Worm (Caenorhabditis elegans) whole organism, L1 larva: ENCODE measurements around the gene H14E04.2.
A peak's percentile ranks its signal among the peaks of the same experiment; 100 is the strongest.

ENCODE experiments used
- C16A3.4 ChIP-seq: fragments of 150-350 bp; optimal IDR thresholded peaks from 2 replicates; lab custom pipeline; 2014; ENCODE audit warnings: missing biosample characterization, missing genetic modification characterization
- F16B12.6 ChIP-seq: fragments of 150-350 bp; optimal IDR thresholded peaks from 2 replicates; lab custom pipeline; 2014; ENCODE audit warnings: missing biosample characterization, missing genetic modification characterization
- alr-1 ChIP-seq: fragments of 200-800 bp; sonication (Bioruptor generic); optimal IDR thresholded peaks from 2 replicates; lab custom pipeline; 2018; ENCODE audit warnings: borderline replicate concordance, mild to moderate bottlenecking, missing genetic modification characterization, missing compliant biosample characterization
- ceh-82 ChIP-seq, 3 experiments: fragments of 150-350 bp in 1 of 3; sonication (generic microtip) in 2 of 3; optimal IDR thresholded peaks; 2 replicates each; lab custom pipeline; 2014 to 2017; ENCODE audit warnings: missing biosample characterization in 3 of 3, missing genetic modification characterization in 3 of 3
- dpl-1 ChIP-seq, 3 experiments: fragments of 150-350 bp in 2 of 3; sonication (generic microtip) in 1 of 3; optimal IDR thresholded peaks; 2 replicates each; lab custom pipeline; 2014 to 2017; ENCODE audit warnings: missing biosample characterization in 3 of 3, missing genetic modification characterization in 3 of 3, missing genetic modification reagents in 3 of 3
- dsc-1 ChIP-seq: sonication (generic microtip); optimal IDR thresholded peaks from 2 replicates; lab custom pipeline; 2016; ENCODE audit warnings: mild to moderate bottlenecking, missing genetic modification characterization, missing compliant biosample characterization
- efl-1 ChIP-seq, 4 experiments: fragments of 150-350 bp; optimal IDR thresholded peaks in 3 of 4; peaks in 1 of 4; 1 replicate in 1 of 4; 2 replicates in 3 of 4; lab custom pipeline; 2014; ENCODE audit warnings: missing biosample characterization in 2 of 4, missing genetic modification characterization in 2 of 4, missing genetic modification reagents in 2 of 4
- egl-27 ChIP-seq, 2 experiments: fragments of 150-350 bp in 1 of 2; sonication (generic microtip); optimal IDR thresholded peaks; 3 replicates each; lab custom pipeline; 2017 to 2018; ENCODE audit warnings: missing biosample characterization in 2 of 2, missing genetic modification characterization in 2 of 2, missing genetic modification reagents in 2 of 2
- fkh-8 ChIP-seq: sonication (generic microtip); optimal IDR thresholded peaks from 2 replicates; lab custom pipeline; 2016; ENCODE audit warnings: mild to moderate bottlenecking, missing genetic modification characterization, missing compliant biosample characterization
- hlh-17 ChIP-seq: fragments of 200-800 bp; sonication (Bioruptor generic); optimal IDR thresholded peaks from 2 replicates; lab custom pipeline; 2018; ENCODE audit warnings: missing genetic modification characterization, mild to moderate bottlenecking, missing compliant biosample characterization, moderate library complexity, borderline replicate concordance
- hlh-4 ChIP-seq: sonication (generic microtip); optimal IDR thresholded peaks from 2 replicates; lab custom pipeline; 2016; ENCODE audit warnings: mild to moderate bottlenecking, missing genetic modification characterization, missing compliant biosample characterization
- hpl-2 ChIP-seq: fragments of 150-350 bp; optimal IDR thresholded peaks from 2 replicates; lab custom pipeline; 2014; ENCODE audit warnings: missing biosample characterization, missing genetic modification reagents, missing genetic modification characterization
- isw-1 ChIP-seq: fragments of 200-800 bp; sonication (Bioruptor generic); IDR thresholded peaks from 2 replicates; pipeline ENCODE4 v1.3.6; 2022; ENCODE audit warnings: missing genetic modification characterization, missing compliant biosample characterization
- lin-39 ChIP-seq: fragments of 150-350 bp; optimal IDR thresholded peaks from 2 replicates; lab custom pipeline; 2014; ENCODE audit warnings: missing biosample characterization, missing genetic modification reagents, missing genetic modification characterization
- lsy-2 ChIP-seq, 2 experiments: fragments of 150-350 bp; optimal IDR thresholded peaks; 2 replicates each; lab custom pipeline; 2014; ENCODE audit warnings: missing biosample characterization in 2 of 2, missing genetic modification characterization in 2 of 2
- mab-9 ChIP-seq: fragments of 200-800 bp; sonication (Bioruptor generic); IDR thresholded peaks from 2 replicates; pipeline ENCODE4 v1.3.6; 2022; ENCODE audit warnings: missing genetic modification reagents, missing genetic modification characterization, missing compliant biosample characterization
- mep-1 ChIP-seq: fragments of 150-350 bp; optimal IDR thresholded peaks from 2 replicates; lab custom pipeline; 2014; ENCODE audit warnings: missing biosample characterization, missing genetic modification characterization
- nhr-237 ChIP-seq: fragments of 150-350 bp; optimal IDR thresholded peaks from 2 replicates; lab custom pipeline; 2014; ENCODE audit warnings: missing biosample characterization, missing genetic modification characterization
- nhr-71 ChIP-seq: sonication (generic microtip); optimal IDR thresholded peaks from 2 replicates; lab custom pipeline; 2016; ENCODE audit warnings: mild to moderate bottlenecking, missing genetic modification characterization, moderate library complexity, missing compliant biosample characterization
- nhr-84 ChIP-seq: sonication (generic microtip); optimal IDR thresholded peaks from 2 replicates; lab custom pipeline; 2017; ENCODE audit warnings: missing biosample characterization, missing genetic modification characterization
- nhr-85 ChIP-seq: sonication (generic microtip); peaks from one replicate; lab custom pipeline; 2016; ENCODE audit warnings: missing genetic modification characterization, inconsistent platforms, missing compliant biosample characterization
- pag-3 ChIP-seq: sonication (generic microtip); optimal IDR thresholded peaks from 2 replicates; lab custom pipeline; 2017; ENCODE audit warnings: missing genetic modification characterization, mild to moderate bottlenecking, missing compliant biosample characterization, antibody characterized with exemption, borderline replicate concordance; ENCODE audit not compliant: insufficient read depth
- skn-1 ChIP-seq: fragments of 150-350 bp; optimal IDR thresholded peaks from 2 replicates; lab custom pipeline; 2014; ENCODE audit warnings: missing biosample characterization, missing genetic modification characterization
- snu-23 ChIP-seq: sonication (generic microtip); optimal IDR thresholded peaks from 2 replicates; lab custom pipeline; 2016; ENCODE audit warnings: missing genetic modification characterization, missing compliant biosample characterization
- sox-4 ChIP-seq: sonication (generic microtip); optimal IDR thresholded peaks from 2 replicates; lab custom pipeline; 2016; ENCODE audit warnings: missing genetic modification characterization, missing compliant biosample characterization
- sup-37 ChIP-seq: fragments of 200-800 bp; sonication (Bioruptor generic); optimal IDR thresholded peaks from 2 replicates; lab custom pipeline; 2018; ENCODE audit warnings: mild to moderate bottlenecking, missing genetic modification characterization, missing compliant biosample characterization
- tbx-2 ChIP-seq: sonication (generic microtip); optimal IDR thresholded peaks from 2 replicates; lab custom pipeline; 2016; ENCODE audit warnings: missing genetic modification characterization, missing compliant biosample characterization
- unc-86 ChIP-seq: sonication (generic microtip); optimal IDR thresholded peaks from 2 replicates; lab custom pipeline; 2016; ENCODE audit warnings: missing genetic modification characterization, missing compliant biosample characterization
- vab-15 ChIP-seq: sonication (generic microtip); optimal IDR thresholded peaks from 2 replicates; lab custom pipeline; 2017; ENCODE audit warnings: missing genotype, mild to moderate bottlenecking, missing genetic modification characterization, missing compliant biosample characterization

The H14E04.2 gene

DNA sequence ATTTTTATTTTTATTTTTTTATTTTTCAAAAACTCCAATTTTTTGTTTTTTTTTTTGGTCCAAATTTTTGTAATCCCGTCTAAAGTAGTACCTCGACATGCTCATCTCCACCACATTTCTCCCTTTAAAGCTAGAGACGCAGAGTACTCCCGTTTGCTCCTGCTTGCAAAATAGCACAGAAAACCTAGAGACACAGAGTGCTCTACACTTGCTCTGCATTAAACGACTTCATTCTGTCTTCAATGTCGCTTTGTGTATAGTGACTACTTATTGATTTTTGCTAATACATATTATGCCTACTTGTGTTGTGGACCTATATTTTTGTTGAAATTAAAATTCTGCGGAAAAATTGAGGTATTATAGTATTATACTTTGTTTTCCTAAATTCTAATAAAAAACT, 50.1 kb downstream of the H14E04.2 start, which contains the start of gene W04B5.8 (continued):
- TF ChIP-seq egl-27 (tag; optimal IDR thresholded peaks at IDR 0.05; lab: Kevin White, UChicago) (no peak), unc-86 (tag; lab: Kevin White, UChicago) (no peak), isw-1 (GFP tag; lab: Robert Waterston, UW) (no peak), C16A3.4 (tag; lab: Kevin White, UChicago) (no peak), hpl-2 (GFP tag; lab: Kevin White, UChicago) (no peak), mab-9 (GFP tag; lab: Robert Waterston, UW) (no peak), vab-15 (tag; lab: Kevin White, UChicago) (no peak), alr-1 (tag; lab: Kevin White, UChicago) (no peak), sox-4 (tag; lab: Kevin White, UChicago) (no peak), fkh-8 (tag; lab: Kevin White, UChicago) (peak; percentile 5), pag-3 (tag; lab: Kevin White, UChicago) (no peak), dpl-1 (GFP tag; optimal IDR thresholded peaks at IDR 0.05; lab: Kevin White, UChicago) (peak in 1 of 3 experiments; percentile 29), nhr-84 (tag; lab: Kevin White, UChicago) (no peak), hlh-4 (tag; lab: Kevin White, UChicago) (no peak), hlh-17 (GFP tag; lab: Kevin White, UChicago) (no peak), mep-1 (no peak), tbx-2 (tag; lab: Kevin White, UChicago) (no peak), lsy-2 (tag; optimal IDR thresholded peaks at IDR 0.05; lab: Kevin White, UChicago) (peak in 1 of 2 experiments; percentile 35), snu-23 (no peak), ceh-82 (tag; optimal IDR thresholded peaks at IDR 0.05; lab: Kevin White, UChicago) (peak in 1 of 3 experiments; percentile 28), nhr-71 (tag; lab: Kevin White, UChicago) (peak; percentile 12), nhr-85 (tag; lab: Kevin White, UChicago) (no peak), nhr-237 (tag; lab: Kevin White, UChicago) (no peak), sup-37 (GFP tag; lab: Kevin White, UChicago) (no peak), F16B12.6 (tag; lab: Kevin White, UChicago) (peak; percentile 9), efl-1 (optimal IDR thresholded peaks at IDR 0.05; lab: Kevin White, UChicago) (peak; percentile 55 to 58), efl-1 (GFP tag; optimal IDR thresholded peaks at IDR 0.05 in 1 of 2; lab: Kevin White, UChicago) (peak in 1 of 2 experiments; percentile 83), skn-1 (tag; lab: Kevin White, UChicago) (no peak)

DNA sequence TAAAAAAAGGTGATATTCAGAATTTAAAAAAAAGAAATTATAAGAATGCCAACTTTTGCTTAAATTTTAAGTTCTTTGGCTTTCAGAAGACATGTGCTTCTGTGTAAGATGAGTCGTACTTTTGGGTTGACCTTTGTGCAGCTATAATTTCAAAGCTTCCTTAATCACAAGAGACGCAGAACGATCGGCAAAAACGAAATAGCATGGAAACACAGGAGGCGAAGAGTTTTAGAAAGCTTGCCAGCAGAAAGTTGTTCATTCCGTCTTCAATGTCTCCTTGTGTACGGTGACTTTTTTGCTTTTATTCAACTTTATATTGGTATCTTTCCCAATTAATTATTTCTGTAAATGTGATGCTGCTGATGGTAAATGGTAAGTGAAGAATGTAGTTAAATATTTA, 56.9 kb downstream of the H14E04.2 start:
- peak; percentile 32 for TF ChIP-seq dsc-1 (tag; lab: Kevin White, UChicago)
- no peak for TF ChIP-seq lin-39 (tag; lab: Kevin White, UChicago)
- TF ChIP-seq efl-1 (optimal IDR thresholded peaks at IDR 0.05; lab: Kevin White, UChicago) = peak; percentile 36 to 42
- TF ChIP-seq efl-1 (GFP tag; optimal IDR thresholded peaks at IDR 0.05 in 1 of 2; lab: Kevin White, UChicago) = peak in 1 of 2 experiments; percentile 88
